Worm (Caenorhabditis elegans): ENCODE measurements around the gene plpp-1.1.

DNA sequence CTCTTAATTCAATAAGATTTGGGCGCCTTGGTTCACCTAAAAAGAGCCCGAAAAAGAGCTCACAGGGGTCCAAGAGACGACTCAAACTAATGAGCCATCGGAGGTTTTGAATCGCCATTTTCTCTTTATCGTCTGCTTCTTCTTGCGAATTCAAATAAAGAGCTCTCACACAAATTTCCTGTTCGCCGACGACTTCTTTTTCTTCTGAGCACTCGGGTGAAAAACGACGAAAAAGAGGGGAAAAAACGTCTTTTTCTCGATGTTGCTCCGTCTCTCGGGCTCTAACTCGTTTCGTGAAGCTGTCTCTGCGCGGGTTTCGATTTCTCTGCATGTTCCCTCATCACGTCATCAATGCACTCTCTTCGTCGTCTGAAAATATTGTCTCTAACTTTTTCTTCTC, 20.7 kb upstream of the plpp-1.1 start:
- TF ChIP-seq ztf-29 (GFP tag; IDR thresholded peaks at IDR 0.05) (no peak), flt-1 (GFP tag; IDR thresholded peaks at IDR 0.05) (no peak), tab-1 (GFP tag; IDR thresholded peaks at IDR 0.05) (no peak), ztf-23 (GFP tag; IDR thresholded peaks at IDR 0.05) (no peak), med-1 (GFP tag; optimal IDR thresholded peaks at IDR 0.05; ENCODE audit: insufficient read depth) (no peak), klf-2 (GFP tag; conservative IDR thresholded peaks at IDR 0.05) (no peak), ref-1 (GFP tag; conservative IDR thresholded peaks at IDR 0.05) (no peak), cog-1 (tag; optimal IDR thresholded peaks at IDR 0.05) (no peak), T22C8.4 (GFP tag; IDR thresholded peaks at IDR 0.05) (no peak)
